Fruit fly (Drosophila melanogaster) whole organism, prepupa: ENCODE data around the gene CG31342.

Experiments
- Blimp-1 ChIP-seq: fragments of 200-800 bp; sonication (Bioruptor generic); optimal IDR thresholded peaks from 3 replicates; lab custom pipeline; 2017; ENCODE audit warnings: missing biosample characterization, missing genetic modification characterization, mild to moderate bottlenecking, moderate library complexity, missing genetic modification reagents
- CG10669 ChIP-seq: fragments of 200-800 bp; sonication (Bioruptor generic); optimal IDR thresholded peaks from 3 replicates; lab custom pipeline; 2018; ENCODE audit warnings: missing biosample characterization, mild to moderate bottlenecking, missing genetic modification characterization, moderate library complexity
- CG11294 ChIP-seq: fragments of 200-800 bp; sonication (Bioruptor generic); IDR thresholded peaks from 2 replicates; pipeline ENCODE4 v1.3.6; 2022; ENCODE audit warnings: missing biosample characterization, missing genetic modification characterization
- CG11902 ChIP-seq: fragments of 200-800 bp; sonication (Bioruptor generic); optimal IDR thresholded peaks from 3 replicates; lab custom pipeline; 2016; ENCODE audit warnings: missing biosample characterization, missing genetic modification characterization
- CG15336 ChIP-seq: fragments of 200-800 bp; sonication (Bioruptor generic); IDR thresholded peaks from 2 replicates; pipeline ENCODE4 v1.3.6; 2022; ENCODE audit warnings: missing biosample characterization, missing genetic modification characterization
- CG3032 ChIP-seq: fragments of 200-800 bp; optimal IDR thresholded peaks from 2 replicates; lab custom pipeline; 2019; ENCODE audit warnings: missing biosample characterization, mild to moderate bottlenecking, missing genetic modification characterization, moderate library complexity
- CG32006 ChIP-seq: fragments of 200-800 bp; sonication (Bioruptor generic); optimal IDR thresholded peaks from 3 replicates; lab custom pipeline; 2017; ENCODE audit warnings: missing biosample characterization, mild to moderate bottlenecking, missing genetic modification characterization
- CG34406 ChIP-seq: fragments of 200-800 bp; sonication (Bioruptor generic); optimal IDR thresholded peaks from 3 replicates; lab custom pipeline; 2016; ENCODE audit warnings: missing biosample characterization, missing genetic modification characterization
- CG3919 ChIP-seq: fragments of 200-800 bp; sonication (Bioruptor generic); optimal IDR thresholded peaks from 3 replicates; lab custom pipeline; 2016; ENCODE audit warnings: missing biosample characterization, missing genetic modification characterization
- CG6792 ChIP-seq: fragments of 200-800 bp; sonication (Bioruptor generic); optimal IDR thresholded peaks from 3 replicates; lab custom pipeline; 2016; ENCODE audit warnings: missing biosample characterization, missing genetic modification characterization
- CG6808 ChIP-seq: fragments of 200-800 bp; sonication (Bioruptor generic); optimal IDR thresholded peaks from 3 replicates; lab custom pipeline; 2017; ENCODE audit warnings: missing biosample characterization, missing genetic modification characterization, mild to moderate bottlenecking, moderate library complexity, missing genetic modification reagents
- CG6854 ChIP-seq: fragments of 200-800 bp; sonication (Bioruptor generic); optimal IDR thresholded peaks from 2 replicates; lab custom pipeline; 2017; ENCODE audit warnings: missing biosample characterization, mild to moderate bottlenecking, missing genetic modification characterization
- CG8119 ChIP-seq: fragments of 200-800 bp; sonication (Bioruptor generic); IDR thresholded peaks from 3 replicates; pipeline ENCODE4 v1.3.6; 2022; ENCODE audit warnings: missing biosample characterization, missing genetic modification characterization
- Eip93F ChIP-seq: fragments of 200-800 bp; sonication (Bioruptor generic); optimal IDR thresholded peaks from 2 replicates; lab custom pipeline; 2016; ENCODE audit warnings: missing biosample characterization, mild to moderate bottlenecking, missing genetic modification characterization
- Ets21C ChIP-seq: fragments of 200-800 bp; sonication (Bioruptor generic); optimal IDR thresholded peaks from 3 replicates; lab custom pipeline; 2016; ENCODE audit warnings: missing biosample characterization, missing genetic modification characterization
- Ets96B ChIP-seq: fragments of 200-800 bp; optimal IDR thresholded peaks from 2 replicates; lab custom pipeline; 2019; ENCODE audit warnings: missing biosample characterization, mild to moderate bottlenecking, missing genetic modification characterization, moderate library complexity
- Hr4 ChIP-seq: fragments of 200-800 bp; sonication (Bioruptor generic); optimal IDR thresholded peaks from 3 replicates; lab custom pipeline; 2016; ENCODE audit warnings: missing biosample characterization, missing genetic modification characterization
- Lpt ChIP-seq: fragments of 200-800 bp; sonication (Bioruptor generic); optimal IDR thresholded peaks from 3 replicates; lab custom pipeline; 2016; ENCODE audit warnings: missing biosample characterization, missing genetic modification characterization
- Met ChIP-seq: fragments of 200-800 bp; sonication (Bioruptor generic); optimal IDR thresholded peaks from 3 replicates; lab custom pipeline; 2016; ENCODE audit warnings: missing biosample characterization, missing genetic modification characterization
- Smox ChIP-seq: fragments of 200-800 bp; sonication (Bioruptor generic); optimal IDR thresholded peaks from 3 replicates; lab custom pipeline; 2016; ENCODE audit warnings: missing biosample characterization, missing genetic modification characterization
- Sox14 ChIP-seq: fragments of 200-800 bp; sonication (Bioruptor generic); optimal IDR thresholded peaks from 3 replicates; lab custom pipeline; 2016; ENCODE audit warnings: missing biosample characterization, missing genetic modification characterization
- acj6 ChIP-seq: fragments of 200-800 bp; sonication (Bioruptor generic); optimal IDR thresholded peaks from 3 replicates; lab custom pipeline; 2016; ENCODE audit warnings: missing biosample characterization, missing genetic modification characterization
- dac ChIP-seq: fragments of 200-800 bp; sonication (Bioruptor generic); optimal IDR thresholded peaks from 2 replicates; lab custom pipeline; 2017; ENCODE audit warnings: missing biosample characterization, mild to moderate bottlenecking, missing genetic modification characterization
- eg ChIP-seq: fragments of 200-800 bp; sonication (Bioruptor generic); IDR thresholded peaks from 3 replicates; pipeline ENCODE4 v1.3.6; 2022; ENCODE audit warnings: missing biosample characterization, missing genetic modification characterization
- esn ChIP-seq: fragments of 200-800 bp; sonication (Bioruptor generic); optimal IDR thresholded peaks from 2 replicates; lab custom pipeline; 2016; ENCODE audit warnings: missing biosample characterization, mild to moderate bottlenecking, missing genetic modification characterization, moderate library complexity
- fd85E ChIP-seq: fragments of 200-800 bp; sonication (Bioruptor generic); optimal IDR thresholded peaks from 3 replicates; lab custom pipeline; 2016; ENCODE audit warnings: missing biosample characterization, missing genetic modification characterization
- fkh ChIP-seq: fragments of 200-800 bp; sonication (Bioruptor generic); optimal IDR thresholded peaks from 3 replicates; lab custom pipeline; 2017; ENCODE audit warnings: missing biosample characterization, mild to moderate bottlenecking, missing genetic modification characterization, moderate library complexity
- pdm3 ChIP-seq: fragments of 200-800 bp; sonication (Bioruptor generic); optimal IDR thresholded peaks from 3 replicates; lab custom pipeline; 2016; ENCODE audit warnings: missing biosample characterization, missing genetic modification characterization
- salr ChIP-seq, 2 experiments: fragments of 200-800 bp; sonication (Bioruptor generic); optimal IDR thresholded peaks; 3 replicates each; lab custom pipeline; 2016 to 2018; ENCODE audit warnings: missing biosample characterization in 2 of 2, missing genetic modification characterization in 2 of 2, mild to moderate bottlenecking in 1 of 2
- svp ChIP-seq: fragments of 200-800 bp; sonication (Bioruptor generic); peaks from one replicate; lab custom pipeline; 2016; ENCODE audit warnings: missing biosample characterization, missing genetic modification characterization
- vri ChIP-seq: fragments of 200-800 bp; sonication (Bioruptor generic); optimal IDR thresholded peaks from 3 replicates; lab custom pipeline; 2016; ENCODE audit warnings: missing biosample characterization, mild to moderate bottlenecking, missing genetic modification characterization

CG31342 gene

dm6 chr3R:12982167-12982981 is 3.5 kb upstream of the CG31342 start (continued):
- peak; percentile 65 for TF ChIP-seq Met
- TF ChIP-seq CG34406 (GFP tag; lab: Kevin White, UChicago) = peak; percentile 54
- TF ChIP-seq CG3919 (GFP tag; lab: Kevin White, UChicago) = no peak
- TF ChIP-seq CG6808 = peak; percentile 62
- peak; percentile 85 for TF ChIP-seq fkh (GFP tag; lab: Kevin White, UChicago)
- no peak for TF ChIP-seq CG6854 (GFP tag; lab: Kevin White, UChicago)
- peak; percentile 68 for TF ChIP-seq CG3032 (tag; lab: Kevin White, UChicago)
- TF ChIP-seq esn (GFP tag; lab: Kevin White, UChicago) = peak; percentile 60
- TF ChIP-seq Lpt (GFP tag; lab: Kevin White, UChicago) = peak; percentile 55
- TF ChIP-seq CG8119 (GFP tag; lab: Robert Waterston, UW) = peak; percentile 71
- TF ChIP-seq salr (GFP tag; optimal IDR thresholded peaks at IDR 0.05; lab: Kevin White, UChicago) = peak; percentile 25 to 64
- TF ChIP-seq CG11294 (GFP tag; lab: Robert Waterston, UW) = 0 out of 2 replicates have a peak, but pooled peaks have one; percentile 17
- TF ChIP-seq fd85E (GFP tag; lab: Kevin White, UChicago) = peak; percentile 21
- peak; percentile 75 for TF ChIP-seq pdm3 (GFP tag; lab: Kevin White, UChicago)
- peak; percentile 46 for TF ChIP-seq Smox
- peak; percentile 66 for TF ChIP-seq acj6 (GFP tag; lab: Kevin White, UChicago)
- TF ChIP-seq Ets21C (GFP tag; lab: Kevin White, UChicago) = no peak
- peak; percentile 43 for TF ChIP-seq Eip93F (GFP tag; lab: Kevin White, UChicago)
- TF ChIP-seq, all 60 proteins: peak for 49

- peak; percentile 36 for TF ChIP-seq svp
- peak; percentile 55; the same call in 2 of the 3 replicates for TF ChIP-seq eg (GFP tag; lab: Robert Waterston, UW)
- peak; percentile 41; the same call in 1 of the 2 replicates for TF ChIP-seq CG15336 (GFP tag; lab: Robert Waterston, UW)
- TF ChIP-seq Sox14 (GFP tag; lab: Kevin White, UChicago) = no peak
- peak; percentile 45 for TF ChIP-seq fkh (GFP tag; lab: Kevin White, UChicago)
- TF ChIP-seq Blimp-1 = no peak
- TF ChIP-seq CG8119 (GFP tag; lab: Robert Waterston, UW) = peak; percentile 13; the same call in 1 of the 3 replicates
- TF ChIP-seq vri (GFP tag; lab: Kevin White, UChicago) = peak; percentile 36
These were observed 2.7 kb upstream of the CG31342 start for dm6 chr3R:12982982-12983633.

- TF ChIP-seq CG11902 (GFP tag; lab: Kevin White, UChicago) (no peak), CG6792 (no peak)
- TF ChIP-seq, all 60 proteins: peak for 0
These were observed 2.6 kb downstream of the CG31342 start, which contains the start of gene CG14383 for dm6 chr3R:12988411-12988810. TSS of gene CG14383 (minus strand) at chr3R:12988511.

- TF ChIP-seq svp (peak; percentile 98), Hr4 (GFP tag; lab: Kevin White, UChicago) (no peak)
These were observed 7.2 kb downstream of the CG31342 start, which contains the start of gene yellow-f for dm6 chr3R:12993018-12993417. TSS of gene yellow-f (minus strand) at chr3R:12993201.

DNA sequence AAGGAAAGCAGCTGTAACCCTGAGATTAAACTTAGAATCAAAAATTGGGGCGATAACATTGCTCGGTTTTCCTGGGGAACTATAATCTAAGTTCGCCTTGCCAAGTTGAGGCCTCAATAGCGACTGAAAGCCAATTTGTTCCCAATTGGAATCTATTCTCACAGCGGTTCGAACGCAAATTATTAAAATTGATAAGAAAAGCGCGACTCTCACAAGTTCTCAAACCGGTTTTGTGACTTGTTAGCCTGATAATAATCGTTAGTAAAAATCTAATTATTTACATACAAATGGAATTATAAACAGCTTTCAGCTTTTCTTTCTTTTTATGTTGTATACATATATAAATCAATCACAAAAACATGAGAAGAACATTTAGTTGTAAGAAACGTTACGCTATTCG is 9.2 kb downstream of the CG31342 start, which contains the start of gene yellow-f2:
TSS of gene yellow-f2 (minus strand) at position 101 of the 400 bp plus-strand sequence.
- TF ChIP-seq Ets96B (tag; lab: Kevin White, UChicago) = no peak
- TF ChIP-seq CG6808 = no peak
- TF ChIP-seq dac (GFP tag; lab: Kevin White, UChicago) = no peak
- no peak for TF ChIP-seq fd85E (GFP tag; lab: Kevin White, UChicago)
- no peak for TF ChIP-seq Smox
- no peak for TF ChIP-seq CG32006 (GFP tag; lab: Kevin White, UChicago)
- no peak for TF ChIP-seq CG6854 (GFP tag; lab: Kevin White, UChicago)
- TF ChIP-seq Hr4 (GFP tag; lab: Kevin White, UChicago) = no peak
- no peak for TF ChIP-seq Met
- no peak for TF ChIP-seq CG10669
- no peak for TF ChIP-seq Lpt (GFP tag; lab: Kevin White, UChicago)
